Worm (Caenorhabditis elegans) whole organism, L4/young adult: ENCODE results near the gene col-12.

Source experiments
- dao-5 ChIP-seq: sonication (generic microtip); optimal IDR thresholded peaks from 2 replicates; lab custom pipeline; 2016; ENCODE audit warnings: missing genotype, missing genetic modification characterization, moderate library complexity, missing compliant biosample characterization
- him-1 ChIP-seq: sonication (generic microtip); optimal IDR thresholded peaks from 2 replicates; lab custom pipeline; 2016; ENCODE audit warnings: missing genotype, missing genetic modification reagents, missing genetic modification characterization, missing compliant biosample characterization

- no peak for TF ChIP-seq dao-5 (tag; lab: Kevin White, UChicago)
- TF ChIP-seq him-1 = no peak
These were observed 15.7 kb upstream of the col-12 start, which contains the start of gene snf-10 for ce11 chrV:10440723-10441122.
